Worm (Caenorhabditis elegans) whole organism, midembryonic: ENCODE results near the gene Y5H2B.3.

Experiments used
- T22C8.4 ChIP-seq: fragments of 200-800 bp; sonication (Bioruptor generic); IDR thresholded peaks from 2 replicates; pipeline ENCODE4 v1.3.6; 2022; ENCODE audit warnings: missing genetic modification characterization, missing compliant biosample characterization
- cog-1 ChIP-seq: sonication (generic microtip); optimal IDR thresholded peaks from 2 replicates; lab custom pipeline; 2016; ENCODE audit warnings: missing genetic modification characterization, missing compliant biosample characterization
- flt-1 ChIP-seq: fragments of 200-800 bp; sonication (Bioruptor generic); IDR thresholded peaks from 2 replicates; pipeline ENCODE4 v1.3.6; 2022; ENCODE audit warnings: missing genetic modification characterization, missing compliant biosample characterization
- ref-1 ChIP-seq: fragments of 200-800 bp; sonication (Bioruptor generic); conservative IDR thresholded peaks from 2 replicates; pipeline ENCODE4 v1.3.6; 2022; ENCODE audit warnings: missing genetic modification reagents, missing genetic modification characterization, missing compliant biosample characterization
- tab-1 ChIP-seq: fragments of 200-800 bp; sonication (Bioruptor generic); IDR thresholded peaks from 2 replicates; pipeline ENCODE4 v1.3.6; 2022; ENCODE audit warnings: missing genetic modification characterization, missing compliant biosample characterization
- ztf-23 ChIP-seq: fragments of 200-800 bp; sonication (Bioruptor generic); IDR thresholded peaks from 2 replicates; pipeline ENCODE4 v1.3.6; 2022; ENCODE audit warnings: missing genetic modification reagents, missing genetic modification characterization, missing compliant biosample characterization
- ztf-29 ChIP-seq: fragments of 200-800 bp; sonication (Bioruptor generic); IDR thresholded peaks from 2 replicates; pipeline ENCODE4 v1.3.6; 2022; ENCODE audit warnings: missing genetic modification reagents, missing genetic modification characterization, missing compliant biosample characterization

DNA sequence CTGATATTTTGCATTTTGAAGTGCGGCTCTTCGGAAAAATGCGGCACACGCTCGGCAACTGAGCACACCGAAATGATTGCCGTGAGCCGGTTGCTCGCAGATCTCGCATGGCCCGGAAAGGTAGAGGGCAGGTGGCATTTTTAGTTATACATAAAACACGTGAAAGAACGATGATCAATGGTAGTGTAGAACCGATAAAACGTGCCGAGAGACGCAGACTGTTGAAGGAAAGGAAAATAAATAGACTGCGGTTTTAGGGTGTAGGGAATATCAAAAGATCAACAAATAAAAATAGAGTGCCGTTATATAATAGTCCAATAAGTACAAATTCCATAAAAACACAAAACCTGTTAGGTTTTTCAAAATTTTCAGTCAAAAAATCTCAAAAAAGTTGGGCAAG is 23.8 kb downstream of the Y5H2B.3 start, which contains the start of gene nhr-133:
- TF ChIP-seq flt-1 (GFP tag; lab: Robert Waterston, UW) (no peak), ref-1 (no peak), tab-1 (GFP tag; lab: Robert Waterston, UW) (no peak), ztf-29 (GFP tag; lab: Robert Waterston, UW) (no peak), T22C8.4 (GFP tag; lab: Robert Waterston, UW) (no peak), cog-1 (no peak), ztf-23 (no peak)
